Fruit fly (Drosophila melanogaster): ENCODE results near the gene CG46312.

- no peak for TF ChIP-seq Sp1 (GFP tag; optimal IDR thresholded peaks at IDR 0.05)
- TF ChIP-seq Vsx2 (GFP tag; optimal IDR thresholded peaks at IDR 0.05; ENCODE audit: partially characterized antibody), result no peak
- no peak for TF ChIP-seq rgr (GFP tag; optimal IDR thresholded peaks at IDR 0.05)
- no peak for TF ChIP-seq OdsH (GFP tag; optimal IDR thresholded peaks at IDR 0.05)
- TF ChIP-seq psq (GFP tag; optimal IDR thresholded peaks at IDR 0.05), result no peak
- peak; percentile 86 for TF ChIP-seq Hr78 (GFP tag; optimal IDR thresholded peaks at IDR 0.05)
- no peak for TF ChIP-seq usp (GFP tag; optimal IDR thresholded peaks at IDR 0.05)
- TF ChIP-seq pan (optimal IDR thresholded peaks at IDR 0.05), result no peak
- no peak for TF ChIP-seq h (GFP tag; optimal IDR thresholded peaks at IDR 0.05)
- TF ChIP-seq Dfd (GFP tag; optimal IDR thresholded peaks at IDR 0.05), result no peak
- TF ChIP-seq lola (GFP tag; optimal IDR thresholded peaks at IDR 0.05), result no peak
- TF ChIP-seq CG32264 (GFP tag; optimal IDR thresholded peaks at IDR 0.05), result no peak
These were observed 5.1 kb downstream of the CG46312 start, which contains the start of gene ND-20 for dm6 chrX:15986654-15987053.
